Worm (Caenorhabditis elegans): ENCODE data around the gene nta-1.

DNA sequence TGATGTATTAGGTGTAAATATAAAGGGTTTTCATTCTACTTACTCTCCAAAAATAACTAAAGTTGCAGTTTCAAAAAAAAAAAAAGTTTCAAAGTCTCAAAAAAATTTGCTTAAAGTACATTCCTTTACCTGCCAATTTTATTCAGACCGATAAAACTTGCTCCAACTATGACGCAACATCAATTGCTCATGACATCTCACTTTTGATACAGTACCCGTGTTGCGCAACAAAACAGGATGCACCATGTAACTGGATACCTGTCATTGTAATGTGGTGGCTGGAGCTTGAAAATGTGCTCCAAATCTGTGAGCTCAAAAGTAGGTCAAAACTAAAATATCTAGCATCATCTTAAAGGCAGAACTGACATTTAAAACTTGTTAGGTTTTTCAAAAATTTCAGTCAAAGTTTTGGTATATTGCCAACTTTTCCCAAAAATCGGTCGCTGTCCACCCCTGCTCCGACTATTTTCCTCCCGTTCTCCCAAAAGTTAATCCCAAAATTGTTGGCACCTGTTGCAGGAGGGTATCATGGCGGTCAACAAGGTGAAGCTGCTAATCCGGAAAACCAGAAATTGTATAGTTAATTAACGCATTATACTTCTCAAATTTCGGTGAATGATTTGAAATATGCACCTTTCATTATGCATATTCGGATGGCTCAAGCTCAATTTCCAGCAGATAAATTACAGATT, 38.8 kb upstream of the nta-1 start, which contains the start of gene T24E12.2:
- TF ChIP-seq tbx-7 (tag; optimal IDR thresholded peaks at IDR 0.05) (no peak), fkh-10 (GFP tag; optimal IDR thresholded peaks at IDR 0.05) (no peak), pha-4 (tag; optimal IDR thresholded peaks at IDR 0.05) (no peak), tbx-2 (tag; optimal IDR thresholded peaks at IDR 0.05) (no peak), ama-1 (optimal IDR thresholded peaks at IDR 0.05) (no peak), nhr-11 (tag; optimal IDR thresholded peaks at IDR 0.05) (no peak), eyg-1 (tag; optimal IDR thresholded peaks at IDR 0.05) (no peak), pha-2 (tag; optimal IDR thresholded peaks at IDR 0.05) (no peak), pag-3 (tag; optimal IDR thresholded peaks at IDR 0.05; ENCODE audit: borderline replicate concordance) (no peak), pqm-1 (tag; optimal IDR thresholded peaks at IDR 0.05) (no peak), hlh-6 (tag; optimal IDR thresholded peaks at IDR 0.05) (no peak)
